Worm (Caenorhabditis elegans): ENCODE data around the gene clec-210.
"Not testable (repeated sequence)": the region's sequence is repeated elsewhere in the genome, so short reads cannot be mapped to it uniquely, and the experiment has no call there.

clec-210 gene

ce11 chrV:3086260-3086659 lies 31.9 kb upstream of the clec-210 start, which contains the start of gene srt-8:
Gene srt-8, plus strand, starts transcription at chrV:3086560.
- TF ChIP-seq ztf-7 (tag; optimal IDR thresholded peaks at IDR 0.05) (no peak), T26A8.4 (GFP tag; IDR thresholded peaks at IDR 0.05) (no peak), ceh-28 (tag; optimal IDR thresholded peaks at IDR 0.05) (no peak), nhr-77 (tag; optimal IDR thresholded peaks at IDR 0.05) (no peak), zip-11 (GFP tag; IDR thresholded peaks at IDR 0.05) (no peak), F10B5.3 (tag; optimal IDR thresholded peaks at IDR 0.05) (no peak), zfp-3 (GFP tag; conservative IDR thresholded peaks at IDR 0.05) (no peak), pqm-1 (tag; optimal IDR thresholded peaks at IDR 0.05) (no peak), ceh-44 (GFP tag; IDR thresholded peaks at IDR 0.05) (no peak)

- TF ChIP-seq fkh-10 (GFP tag; optimal IDR thresholded peaks at IDR 0.05): no peak
- no peak for TF ChIP-seq ces-1 (GFP tag; optimal IDR thresholded peaks at IDR 0.05)
- no peak for TF ChIP-seq rbr-2 (tag; optimal IDR thresholded peaks at IDR 0.05)
- no peak for TF ChIP-seq zag-1 (tag; optimal IDR thresholded peaks at IDR 0.05)
- no peak for TF ChIP-seq vab-7 (GFP tag; IDR thresholded peaks at IDR 0.05)
- TF ChIP-seq nhr-102 (tag; optimal IDR thresholded peaks at IDR 0.05): no peak
- no peak for TF ChIP-seq nhr-77 (tag; optimal IDR thresholded peaks at IDR 0.05)
- TF ChIP-seq sdz-12 (GFP tag; optimal IDR thresholded peaks at IDR 0.05): no peak
Observed at ce11 chrV:3088768-3089167, 29.4 kb upstream of the clec-210 start, which contains the start of gene acs-21. Gene acs-21, plus strand, starts transcription at chrV:3089068.

ce11 chrV:3094351-3094750 lies 23.8 kb upstream of the clec-210 start, which contains the start of gene cyp-33C9:
Gene cyp-33C9, minus strand, starts transcription at chrV:3094561.
- TF ChIP-seq nhr-48 (tag; optimal IDR thresholded peaks at IDR 0.05): no peak
- TF ChIP-seq pqm-1 (tag; optimal IDR thresholded peaks at IDR 0.05): peak; percentile 24
- TF ChIP-seq hlh-30 (tag; optimal IDR thresholded peaks at IDR 0.05; ENCODE audit: insufficient read depth): peak; percentile 7
- TF ChIP-seq nhr-28 (tag; optimal IDR thresholded peaks at IDR 0.05): peak; percentile 75
- peak in 1 of 2 experiments; percentile 14 for TF ChIP-seq mdl-1 (tag; optimal IDR thresholded peaks at IDR 0.05)
- no peak for TF ChIP-seq saeg-2 (GFP tag; IDR thresholded peaks at IDR 0.05)
- TF ChIP-seq daf-16 (GFP tag; optimal IDR thresholded peaks at IDR 0.05): no peak
- TF ChIP-seq daf-16 (tag; optimal IDR thresholded peaks at IDR 0.05): peak; percentile 58
- no peak for TF ChIP-seq unc-62 (GFP tag; optimal IDR thresholded peaks at IDR 0.05 in 1 of 2)
- TF ChIP-seq unc-62 (tag; optimal IDR thresholded peaks at IDR 0.05): no peak

ce11 chrV:3100527-3100926 lies 17.6 kb upstream of the clec-210 start:
- TF ChIP-seq ceh-82 (tag; optimal IDR thresholded peaks at IDR 0.05) (no peak), set-16 (GFP tag; IDR thresholded peaks at IDR 0.05) (peak; percentile 83), dmd-9 (GFP tag; IDR thresholded peaks at IDR 0.05) (0 out of 2 replicates have a peak, but pooled peaks have one; percentile 12)

- not testable (repeated sequence) for TF ChIP-seq dmd-8 (GFP tag; IDR thresholded peaks at IDR 0.05); snpc-4 (tag; optimal IDR thresholded peaks at IDR 0.05); ceh-62 (tag; optimal IDR thresholded peaks at IDR 0.05)
Observed at ce11 chrV:3102049-3102448, 16.1 kb upstream of the clec-210 start, which contains the start of gene Y73C8C.4. Gene Y73C8C.4, minus strand, starts transcription at chrV:3102149.

- TF ChIP-seq ZK546.5 (tag; optimal IDR thresholded peaks at IDR 0.05): no peak
- TF ChIP-seq sdz-12 (GFP tag; optimal IDR thresholded peaks at IDR 0.05): no peak
- TF ChIP-seq aha-1 (tag): no peak
- TF ChIP-seq aly-2 (tag; optimal IDR thresholded peaks at IDR 0.05): no peak
- TF ChIP-seq nhr-28 (tag; optimal IDR thresholded peaks at IDR 0.05): no peak
- no peak for TF ChIP-seq php-3 (GFP tag; IDR thresholded peaks at IDR 0.05)
- no peak for TF ChIP-seq ceh-62 (tag; optimal IDR thresholded peaks at IDR 0.05)
- TF ChIP-seq nhr-6 (tag; optimal IDR thresholded peaks at IDR 0.05): no peak
- TF ChIP-seq dpl-1 (GFP tag; optimal IDR thresholded peaks at IDR 0.05): no peak
- TF ChIP-seq T26A8.4 (GFP tag; IDR thresholded peaks at IDR 0.05): no peak
- no peak for TF ChIP-seq mep-1 (tag; optimal IDR thresholded peaks at IDR 0.05)
- no peak for TF ChIP-seq snpc-1.2 (GFP tag; IDR thresholded peaks at IDR 0.05)
- no peak for TF ChIP-seq daf-19 (GFP tag; conservative IDR thresholded peaks at IDR 0.05)
- no peak for TF ChIP-seq hif-1 (tag; optimal IDR thresholded peaks at IDR 0.05)
- no peak for TF ChIP-seq lin-1 (GFP tag; IDR thresholded peaks at IDR 0.05)
- no peak for TF ChIP-seq Y105C5A.15 (GFP tag; IDR thresholded peaks at IDR 0.05)
- no peak for TF ChIP-seq lin-13 (GFP tag; optimal IDR thresholded peaks at IDR 0.05)
- TF ChIP-seq fos-1 (tag; optimal IDR thresholded peaks at IDR 0.05): no peak
Observed at ce11 chrV:3104134-3104533, 14.0 kb upstream of the clec-210 start, which contains the start of gene str-66. Gene str-66, minus strand, starts transcription at chrV:3104234.
